Fruit fly (Drosophila melanogaster) whole organism, pupa: ENCODE results near the gene CecA1.

Source experiments
- CG10348 ChIP-seq: fragments of 200-800 bp; sonication (Bioruptor generic); IDR thresholded peaks from 2 replicates; pipeline ENCODE4 v1.3.6; 2022; ENCODE audit warnings: missing biosample characterization, missing genetic modification characterization
- CG12605 ChIP-seq: fragments of 200-800 bp; sonication (Bioruptor generic); IDR thresholded peaks from 2 replicates; pipeline ENCODE4 v1.3.6; 2022; ENCODE audit warnings: missing biosample characterization, missing genetic modification characterization
- CG13204 ChIP-seq: fragments of 200-800 bp; sonication (Bioruptor generic); optimal IDR thresholded peaks from 2 replicates; lab custom pipeline; 2018; ENCODE audit warnings: missing biosample characterization, mild to moderate bottlenecking, missing genetic modification characterization, moderate library complexity
- CG14655 ChIP-seq: fragments of 200-800 bp; sonication (Bioruptor generic); optimal IDR thresholded peaks from 3 replicates; lab custom pipeline; 2017; ENCODE audit warnings: mild to moderate bottlenecking, missing biosample characterization, missing genetic modification reagents, missing genetic modification characterization
- CG15710 ChIP-seq: fragments of 200-800 bp; sonication (Bioruptor generic); optimal IDR thresholded peaks from 2 replicates; lab custom pipeline; 2018; ENCODE audit warnings: missing biosample characterization, mild to moderate bottlenecking, missing genetic modification characterization, moderate library complexity
- CG17806 ChIP-seq: fragments of 200-800 bp; sonication (Bioruptor generic); optimal IDR thresholded peaks from 2 replicates; lab custom pipeline; 2018; ENCODE audit warnings: missing biosample characterization, mild to moderate bottlenecking, missing genetic modification characterization, moderate library complexity
- CG32121 ChIP-seq: fragments of 200-800 bp; sonication (Bioruptor generic); IDR thresholded peaks from 2 replicates; pipeline ENCODE4 v1.3.6; 2022; ENCODE audit warnings: missing biosample characterization, missing genetic modification characterization
- CG34367 ChIP-seq: fragments of 200-800 bp; sonication (Bioruptor generic); optimal IDR thresholded peaks from 2 replicates; lab custom pipeline; 2018; ENCODE audit warnings: missing biosample characterization, mild to moderate bottlenecking, missing genetic modification characterization
- CG4496 ChIP-seq: fragments of 200-800 bp; sonication (Bioruptor generic); IDR thresholded peaks from 3 replicates; pipeline ENCODE4 v1.3.6; 2022; ENCODE audit warnings: missing biosample characterization, missing genetic modification characterization
- CG8159 ChIP-seq: fragments of 200-800 bp; sonication (Bioruptor generic); optimal IDR thresholded peaks from 3 replicates; lab custom pipeline; 2018; ENCODE audit warnings: missing biosample characterization, mild to moderate bottlenecking, missing genetic modification characterization, moderate library complexity
- CG8301 ChIP-seq: fragments of 200-800 bp; sonication (Bioruptor generic); optimal IDR thresholded peaks from 2 replicates; lab custom pipeline; 2018; ENCODE audit warnings: missing biosample characterization, mild to moderate bottlenecking, missing genetic modification characterization
- CG9948 ChIP-seq: fragments of 200-800 bp; sonication (Bioruptor generic); optimal IDR thresholded peaks from 2 replicates; lab custom pipeline; 2018; ENCODE audit warnings: missing biosample characterization, mild to moderate bottlenecking, missing genetic modification characterization, moderate library complexity
- D1 ChIP-seq: fragments of 200-800 bp; sonication (Bioruptor generic); optimal IDR thresholded peaks from 2 replicates; lab custom pipeline; 2018; ENCODE audit warnings: missing biosample characterization, mild to moderate bottlenecking, missing genetic modification characterization, moderate library complexity
- EcR ChIP-seq: fragments of 200-800 bp; sonication (Bioruptor generic); optimal IDR thresholded peaks from 3 replicates; lab custom pipeline; 2019; ENCODE audit warnings: missing biosample characterization, missing genetic modification characterization, mild to moderate bottlenecking, moderate library complexity, missing genetic modification reagents
- Ets98B ChIP-seq: fragments of 200-800 bp; sonication (Bioruptor generic); IDR thresholded peaks from 2 replicates; pipeline ENCODE4 v1.3.6; 2022; ENCODE audit warnings: missing biosample characterization, missing genetic modification characterization
- Pif1A ChIP-seq: fragments of 200-800 bp; sonication (Bioruptor generic); optimal IDR thresholded peaks from 3 replicates; lab custom pipeline; 2016; ENCODE audit warnings: missing biosample characterization, missing genetic modification characterization
- Pif1B ChIP-seq: fragments of 200-800 bp; sonication (Bioruptor generic); optimal IDR thresholded peaks from 3 replicates; lab custom pipeline; 2016; ENCODE audit warnings: missing biosample characterization, missing genetic modification characterization
- Snoo ChIP-seq: fragments of 200-800 bp; sonication (Bioruptor generic); optimal IDR thresholded peaks from 3 replicates; lab custom pipeline; 2017; ENCODE audit warnings: missing biosample characterization, mild to moderate bottlenecking, missing genetic modification characterization, inconsistent platforms
- fd96Ca ChIP-seq: fragments of 200-800 bp; sonication (Bioruptor generic); IDR thresholded peaks from 3 replicates; pipeline ENCODE4 v1.3.6; 2022; ENCODE audit warnings: missing biosample characterization, missing genetic modification characterization
- gl ChIP-seq: fragments of 200-800 bp; sonication (Bioruptor generic); optimal IDR thresholded peaks from 2 replicates; lab custom pipeline; 2018; ENCODE audit warnings: missing biosample characterization, mild to moderate bottlenecking, missing genetic modification characterization
- rn ChIP-seq: fragments of 200-800 bp; sonication (Bioruptor generic); IDR thresholded peaks from 2 replicates; pipeline ENCODE4 v1.3.6; 2022; ENCODE audit warnings: missing biosample characterization, missing genetic modification characterization

The CecA1 gene

DNA sequence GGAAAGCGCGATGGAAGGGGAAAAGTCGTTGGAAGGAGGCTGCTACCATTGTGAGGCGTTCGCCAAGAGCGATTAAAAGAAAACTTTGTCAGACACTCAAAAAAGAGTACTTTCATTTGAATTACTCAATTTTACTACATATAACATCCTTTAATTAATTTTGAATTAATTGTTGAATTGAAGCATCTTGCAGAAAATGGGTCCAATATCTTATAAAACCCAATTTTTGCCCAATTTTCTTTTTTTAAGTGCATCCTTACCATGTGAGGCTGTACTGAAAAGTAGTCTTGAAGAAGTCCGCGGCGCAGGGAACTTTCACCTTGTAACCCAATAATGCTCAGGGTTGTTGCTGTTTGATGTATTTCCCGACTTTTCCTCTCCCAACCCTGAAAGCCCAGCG is 24.6 kb downstream of the CecA1 start:
- no peak for TF ChIP-seq rn (GFP tag; lab: Robert Waterston, UW)
- TF ChIP-seq CG12605 (GFP tag; lab: Robert Waterston, UW), result no peak
- no peak for TF ChIP-seq CG13204
- no peak for TF ChIP-seq CG9948 (tag; lab: Kevin White, UChicago)
- TF ChIP-seq, all 21 proteins: peak for 0

dm6 chr3R:30236994-30237393 is 26.3 kb downstream of the CecA1 start:
- TF ChIP-seq CG9948 (tag; lab: Kevin White, UChicago) (no peak), CG17806 (tag; lab: Kevin White, UChicago) (no peak), Snoo (tag; lab: Kevin White, UChicago) (no peak)

DNA sequence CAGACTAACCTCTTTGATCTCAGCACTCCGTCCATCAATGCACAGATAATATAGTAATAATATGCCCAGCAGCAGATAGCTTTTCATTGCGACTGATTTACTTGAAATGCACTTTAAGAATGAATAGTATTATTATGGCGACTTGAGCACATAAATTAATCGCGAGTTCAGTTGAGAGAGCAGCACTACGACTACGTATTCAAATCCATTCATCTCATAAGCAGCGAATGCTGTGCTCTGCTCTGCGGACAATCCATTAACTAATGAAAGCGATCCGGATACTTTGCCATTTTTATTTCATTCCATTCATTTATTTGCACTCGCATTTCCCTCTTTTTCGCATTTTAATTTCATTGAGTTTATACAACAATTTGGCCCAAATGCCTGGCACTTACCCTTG is 27.0 kb downstream of the CecA1 start, which contains the start of gene CG43448:
CG43448 (minus strand) TSS at position 101 of the 400 bp plus-strand sequence.
- TF ChIP-seq Ets98B (GFP tag; lab: Robert Waterston, UW) (no peak), CG34367 (tag; lab: Kevin White, UChicago) (no peak), CG17806 (tag; lab: Kevin White, UChicago) (no peak), CG32121 (GFP tag; lab: Robert Waterston, UW) (no peak), CG10348 (GFP tag; lab: Robert Waterston, UW) (no peak), CG4496 (GFP tag; lab: Robert Waterston, UW) (no peak), gl (no peak), CG13204 (no peak), CG9948 (tag; lab: Kevin White, UChicago) (no peak), CG15710 (tag; lab: Kevin White, UChicago) (no peak), EcR (GFP tag; lab: Kevin White, UChicago) (no peak), CG12605 (GFP tag; lab: Robert Waterston, UW) (no peak), rn (GFP tag; lab: Robert Waterston, UW) (no peak), fd96Ca (no peak), Snoo (tag; lab: Kevin White, UChicago) (no peak), Pif1A (no peak), CG8301 (tag; lab: Kevin White, UChicago) (no peak), Pif1B (no peak), CG14655 (no peak), CG8159 (no peak)

DNA sequence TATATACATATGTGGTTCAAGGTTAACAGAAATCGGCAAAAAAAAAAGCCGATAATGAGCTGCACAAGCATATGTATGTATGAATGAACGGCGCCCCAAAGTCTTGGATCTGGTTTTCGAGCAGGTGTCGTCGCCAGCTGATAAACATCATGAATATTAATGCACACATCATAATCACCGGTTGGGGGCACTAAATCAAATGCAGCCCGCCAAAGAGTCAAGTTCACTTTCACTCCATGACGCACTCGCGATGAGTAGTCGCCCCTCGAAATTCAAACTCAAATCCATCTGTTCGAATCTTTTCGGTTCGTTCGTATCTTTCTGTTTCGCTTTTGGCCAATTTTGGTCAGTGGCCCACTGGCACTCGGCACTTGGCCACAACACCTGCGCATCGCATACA is 29.6 kb downstream of the CecA1 start:
- TF ChIP-seq CG12605 (GFP tag; lab: Robert Waterston, UW) (no peak), CG17806 (tag; lab: Kevin White, UChicago) (no peak), Pif1A (no peak), Snoo (tag; lab: Kevin White, UChicago) (no peak), CG8301 (tag; lab: Kevin White, UChicago) (no peak), Pif1B (no peak), CG15710 (tag; lab: Kevin White, UChicago) (no peak), Ets98B (GFP tag; lab: Robert Waterston, UW) (no peak)

- TF ChIP-seq Snoo (tag; lab: Kevin White, UChicago) (peak; percentile 91), EcR (GFP tag; lab: Kevin White, UChicago) (peak; percentile 88), CG12605 (GFP tag; lab: Robert Waterston, UW) (peak; percentile 85), CG13204 (peak; percentile 80), gl (peak; percentile 90), CG4496 (GFP tag; lab: Robert Waterston, UW) (peak; percentile 85), CG8159 (peak; percentile 36), Pif1A (peak; percentile 76), CG32121 (GFP tag; lab: Robert Waterston, UW) (peak; percentile 68), rn (GFP tag; lab: Robert Waterston, UW) (no peak), CG15710 (tag; lab: Kevin White, UChicago) (peak; percentile 22), CG17806 (tag; lab: Kevin White, UChicago) (peak; percentile 41), CG9948 (tag; lab: Kevin White, UChicago) (peak; percentile 19), CG8301 (tag; lab: Kevin White, UChicago) (peak; percentile 79), CG34367 (tag; lab: Kevin White, UChicago) (peak; percentile 46), fd96Ca (peak; percentile 71), Ets98B (GFP tag; lab: Robert Waterston, UW) (peak; percentile 81), CG14655 (peak; percentile 82), Pif1B (peak; percentile 78), CG10348 (GFP tag; lab: Robert Waterston, UW) (no peak), D1 (no peak)
- TF ChIP-seq, all 21 proteins: peak for 18
Observed at dm6 chr3R:30243262-30243815, 32.7 kb downstream of the CecA1 start, which contains the start of gene CG9737. Gene CG9737 (minus strand): TSS chr3R:30243312.

DNA sequence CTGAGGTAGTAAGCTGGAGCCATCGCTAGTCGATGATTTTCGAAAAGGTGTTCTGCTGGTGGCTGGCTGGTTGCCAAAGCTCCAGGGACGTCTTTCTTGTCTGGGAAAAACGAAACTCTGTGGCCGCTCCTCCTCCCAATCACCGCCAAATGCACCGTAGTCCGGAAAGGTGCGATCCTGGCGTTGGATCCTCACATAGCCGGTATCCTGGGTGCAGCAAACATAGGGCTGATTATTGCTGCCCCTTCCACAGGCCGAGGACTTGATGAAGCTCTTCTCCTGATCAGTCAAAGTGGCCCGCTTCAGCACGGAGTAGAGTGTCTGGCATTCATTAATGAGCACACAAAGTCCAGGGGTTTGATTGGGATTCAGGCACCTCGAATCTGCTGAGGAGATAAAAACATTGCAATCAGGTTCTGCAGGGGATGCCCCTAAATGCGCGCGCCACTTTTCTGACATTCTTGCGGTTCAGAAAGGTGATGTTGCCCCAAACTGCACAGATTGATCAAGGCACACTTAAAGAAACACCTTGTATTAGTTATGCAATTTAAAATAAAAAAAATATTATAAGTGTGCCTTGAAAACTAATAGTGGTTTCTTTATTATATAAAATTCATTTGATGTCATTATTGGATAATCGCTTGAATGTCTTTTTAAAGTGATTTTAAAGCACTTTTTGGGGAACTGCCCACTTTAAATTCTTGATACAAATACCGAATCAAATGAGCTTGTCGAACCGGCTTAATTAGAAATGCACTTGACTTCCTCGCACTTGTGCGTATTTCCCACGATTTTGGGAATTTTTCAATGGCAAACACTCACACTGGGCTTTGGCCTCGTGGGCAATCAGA is 35.3 kb downstream of the CecA1 start:
- TF ChIP-seq CG15710 (tag; lab: Kevin White, UChicago) (peak; percentile 7), CG8159 (peak; percentile 13), CG14655 (no peak), Ets98B (GFP tag; lab: Robert Waterston, UW) (no peak), CG8301 (tag; lab: Kevin White, UChicago) (no peak), CG9948 (tag; lab: Kevin White, UChicago) (no peak)
